Fruit fly (Drosophila melanogaster): ENCODE data around the gene hoe1.

DNA sequence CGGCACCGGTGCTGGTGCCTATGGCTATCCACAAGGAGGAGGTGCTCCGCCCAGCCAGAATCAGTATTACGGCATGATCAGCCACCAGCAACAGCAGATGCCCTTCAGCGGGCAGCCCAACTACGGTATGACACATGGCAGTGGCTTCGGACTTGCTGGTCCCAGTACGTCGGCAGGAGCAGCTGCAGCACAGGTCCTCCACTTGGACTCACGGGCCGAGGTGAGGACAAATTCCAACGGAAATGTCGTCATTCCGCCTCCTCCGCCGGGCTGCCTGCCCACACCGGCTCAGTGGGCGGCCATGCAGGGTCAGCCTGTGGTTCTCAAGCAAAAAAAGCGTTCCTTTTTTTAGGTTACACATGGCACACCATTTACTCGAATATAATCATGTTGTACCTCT is 33.7 kb upstream of the hoe1 start:
- TF ChIP-seq ttk (optimal IDR thresholded peaks at IDR 0.05) (no peak), psq (optimal IDR thresholded peaks at IDR 0.05) (no peak)

Data from Kc167 (cell line).